Fruit fly (Drosophila melanogaster): Measurements from ENCODE around the gene CG5664.

DNA sequence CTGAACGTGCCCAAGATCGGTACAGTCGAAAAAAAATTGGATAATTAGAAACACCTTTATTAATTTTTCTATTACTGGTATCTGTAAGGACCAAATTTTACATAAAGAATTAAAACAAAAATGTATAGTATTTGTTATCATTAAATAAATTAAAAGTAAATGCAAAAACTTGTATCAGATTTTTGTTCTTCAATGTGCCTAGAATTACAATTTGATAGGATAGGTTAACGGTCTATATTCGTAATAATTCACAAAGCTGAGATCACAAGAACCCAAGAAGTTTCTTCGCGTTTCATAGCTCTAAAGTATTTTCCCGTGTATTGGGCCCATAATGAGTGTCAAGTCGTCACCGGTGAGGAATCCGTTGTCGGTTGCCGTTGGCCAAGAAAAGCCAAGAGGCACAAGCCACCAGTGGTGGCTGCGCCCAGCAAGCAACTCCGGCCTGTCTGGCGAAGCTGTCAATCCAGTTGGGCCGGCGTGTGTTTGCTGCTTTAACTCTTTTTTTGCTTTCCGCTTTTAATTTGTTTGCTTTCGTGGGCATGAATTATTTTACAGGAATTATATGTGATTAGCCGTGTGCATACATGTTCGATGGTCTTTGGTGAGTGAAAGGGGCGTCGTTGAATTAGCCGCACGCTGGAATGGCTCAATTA is 23.2 kb downstream of the CG5664 start:
- TF ChIP-seq Dll (optimal IDR thresholded peaks at IDR 0.05) (no peak), EcR (GFP tag; optimal IDR thresholded peaks at IDR 0.05) (no peak)
